Worm (Caenorhabditis elegans): ENCODE data around the gene C04A11.2.

DNA sequence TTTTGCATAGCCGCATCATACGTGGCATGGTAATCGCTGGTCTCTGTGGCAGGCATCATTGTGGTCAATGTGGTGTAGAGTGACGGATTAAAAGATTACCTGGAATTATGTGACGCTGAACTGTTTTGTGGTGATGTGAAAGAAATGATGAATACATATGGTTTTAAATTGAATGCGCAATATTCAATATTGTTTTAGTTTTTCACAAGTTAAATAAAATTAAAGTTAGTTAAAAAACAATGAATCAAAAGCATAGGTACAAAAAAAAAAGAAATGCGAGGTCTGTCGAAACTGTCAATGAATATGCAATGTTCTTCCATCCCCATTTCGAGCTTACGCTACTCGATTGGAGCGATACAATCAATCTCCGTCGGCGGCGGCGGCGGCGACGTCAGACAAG lies 43.3 kb upstream of the C04A11.2 start, which contains the start of gene K02D3.2:
- TF ChIP-seq nhr-90 (tag; optimal IDR thresholded peaks at IDR 0.05) = no peak
- TF ChIP-seq nhr-120 (GFP tag; IDR thresholded peaks at IDR 0.05) = no peak
- no peak for TF ChIP-seq F37B4.10 (GFP tag; IDR thresholded peaks at IDR 0.05)
- no peak for TF ChIP-seq ceh-40 (GFP tag; IDR thresholded peaks at IDR 0.05)
- no peak for TF ChIP-seq sdz-38 (tag; optimal IDR thresholded peaks at IDR 0.05)
- TF ChIP-seq chd-7 (tag; optimal IDR thresholded peaks at IDR 0.05) = no peak
- TF ChIP-seq zim-3 (tag; optimal IDR thresholded peaks at IDR 0.05) = no peak
- TF ChIP-seq lin-35 (GFP tag; optimal IDR thresholded peaks at IDR 0.05) = no peak
- TF ChIP-seq bed-2 (GFP tag; IDR thresholded peaks at IDR 0.05) = no peak
- no peak for TF ChIP-seq pha-4 (tag; optimal IDR thresholded peaks at IDR 0.05)
- TF ChIP-seq nfya-1 (tag; optimal IDR thresholded peaks at IDR 0.05; ENCODE audit: borderline replicate concordance, insufficient read depth) = no peak
- TF ChIP-seq lin-54 (GFP tag; optimal IDR thresholded peaks at IDR 0.05) = no peak
